Fruit fly (Drosophila melanogaster): ENCODE measurements around the gene SA2.
"Not testable (repeated sequence)": the region's sequence is repeated elsewhere in the genome, so short reads cannot be mapped to it uniquely, and the experiment has no call there.

Gene SA2

dm6 chr3L:1401364-1401978 is 36.2 kb downstream of the SA2 start:
- TF ChIP-seq CTCF (optimal IDR thresholded peaks at IDR 0.05) (no peak), CG8478 (optimal IDR thresholded peaks at IDR 0.05) (no peak)

dm6 chr3L:1398286-1398685 is 39.4 kb downstream of the SA2 start, which contains the start of gene CG32320:
Gene CG32320, plus strand, starts transcription at chr3L:1398586.
- TF ChIP-seq CG8478, CTCF (optimal IDR thresholded peaks at IDR 0.05): not testable (repeated sequence)

- TF ChIP-seq CG8478 (optimal IDR thresholded peaks at IDR 0.05) (no peak), CTCF (optimal IDR thresholded peaks at IDR 0.05) (no peak)
Measured at dm6 chr3L:1394463-1394862, 43.2 kb downstream of the SA2 start.

- TF ChIP-seq CG8478 (optimal IDR thresholded peaks at IDR 0.05) (no peak), CTCF (optimal IDR thresholded peaks at IDR 0.05) (no peak)
Measured at dm6 chr3L:1391993-1392952, 45.4 kb downstream of the SA2 start.

dm6 chr3L:1390410-1390809 is 47.3 kb downstream of the SA2 start:
- TF ChIP-seq CG8478 (optimal IDR thresholded peaks at IDR 0.05) (no peak), CTCF (optimal IDR thresholded peaks at IDR 0.05) (no peak)

- TF ChIP-seq CTCF (optimal IDR thresholded peaks at IDR 0.05) (no peak), CG8478 (optimal IDR thresholded peaks at IDR 0.05) (no peak)
Measured at dm6 chr3L:1388862-1389261, 48.8 kb downstream of the SA2 start.

dm6 chr3L:1388094-1388493 is 49.6 kb downstream of the SA2 start:
- TF ChIP-seq CG8478 (optimal IDR thresholded peaks at IDR 0.05), result no peak
- no peak for TF ChIP-seq CTCF (optimal IDR thresholded peaks at IDR 0.05)

- TF ChIP-seq CTCF (optimal IDR thresholded peaks at IDR 0.05) (no peak), CG8478 (optimal IDR thresholded peaks at IDR 0.05) (no peak)
Measured at dm6 chr3L:1385683-1386246, 51.9 kb downstream of the SA2 start.

All from S2 (cell line).